Worm (Caenorhabditis elegans) whole organism, young adult: Measurements from ENCODE around the gene sre-56.

Experiments
- B0261.1 ChIP-seq: sonication (generic microtip); optimal IDR thresholded peaks from 2 replicates; lab custom pipeline; 2016; ENCODE audit warnings: mild to moderate bottlenecking, missing genetic modification characterization, moderate library complexity, missing compliant biosample characterization
- C17E4.6 ChIP-seq: fragments of 200-800 bp; sonication (Bioruptor generic); IDR thresholded peaks from 2 replicates; pipeline ENCODE4 v1.3.6; 2022; ENCODE audit warnings: missing genetic modification reagents, missing genetic modification characterization, missing compliant biosample characterization
- F57A8.1 ChIP-seq: fragments of 200-800 bp; sonication (Bioruptor generic); optimal IDR thresholded peaks from 2 replicates; lab custom pipeline; 2018; ENCODE audit warnings: mild to moderate bottlenecking, missing genetic modification characterization, moderate library complexity, missing compliant biosample characterization
- K11D2.4 ChIP-seq: fragments of 200-800 bp; sonication (Bioruptor generic); IDR thresholded peaks from 2 replicates; pipeline ENCODE4 v1.3.6; 2022; ENCODE audit warnings: missing genetic modification reagents, missing genetic modification characterization, missing compliant biosample characterization
- akir-1 ChIP-seq: fragments of 200-800 bp; sonication (Bioruptor generic); optimal IDR thresholded peaks from 2 replicates; lab custom pipeline; 2018; ENCODE audit warnings: mild to moderate bottlenecking, missing genetic modification characterization, moderate library complexity, missing compliant biosample characterization
- aptf-2 ChIP-seq: fragments of 200-800 bp; sonication (Bioruptor generic); conservative IDR thresholded peaks from 2 replicates; pipeline ENCODE4 v1.3.6; 2022; ENCODE audit warnings: missing genetic modification reagents, missing genetic modification characterization, missing compliant biosample characterization
- attf-5 ChIP-seq: fragments of 200-800 bp; sonication (Bioruptor generic); optimal IDR thresholded peaks from 2 replicates; lab custom pipeline; 2018; ENCODE audit warnings: mild to moderate bottlenecking, missing genetic modification characterization, missing compliant biosample characterization
- cebp-1 ChIP-seq, 2 experiments: fragments of 200-800 bp in 1 of 2; sonication (Bioruptor generic) in 1 of 2; sonication (generic microtip) in 1 of 2; IDR thresholded peaks in 1 of 2; optimal IDR thresholded peaks in 1 of 2; 2 replicates each; pipeline versions ENCODE4 v1.3.6 to Lab custom; 2017 to 2022; ENCODE audit warnings: missing compliant biosample characterization in 2 of 2, missing genetic modification characterization in 2 of 2, mild to moderate bottlenecking in 1 of 2, missing genetic modification reagents in 1 of 2, moderate library complexity in 1 of 2
- die-1 ChIP-seq: sonication (generic microtip); optimal IDR thresholded peaks from 2 replicates; lab custom pipeline; 2016; ENCODE audit warnings: missing genotype, mild to moderate bottlenecking, missing genetic modification characterization, missing compliant biosample characterization
- dox-1 ChIP-seq: fragments of 200-800 bp; sonication (Bioruptor generic); IDR thresholded peaks from 2 replicates; pipeline ENCODE4 v1.3.6; 2022; ENCODE audit warnings: missing genetic modification reagents, missing genetic modification characterization, missing compliant biosample characterization
- efl-1 ChIP-seq: fragments of 150-350 bp; optimal IDR thresholded peaks from 2 replicates; lab custom pipeline; 2014; ENCODE audit warnings: missing biosample characterization, missing genetic modification reagents, missing genetic modification characterization
- egl-44 ChIP-seq: fragments of 200-800 bp; sonication (Bioruptor generic); IDR thresholded peaks from 2 replicates; pipeline ENCODE4 v1.3.6; 2022; ENCODE audit warnings: missing genetic modification reagents, missing genetic modification characterization, missing compliant biosample characterization
- hmg-1.2 ChIP-seq: fragments of 200-800 bp; sonication (Bioruptor generic); IDR thresholded peaks from 2 replicates; pipeline ENCODE4 v1.3.6; 2022; ENCODE audit warnings: missing genetic modification reagents, missing genetic modification characterization, missing compliant biosample characterization
- hsf-1 ChIP-seq: fragments of 200-800 bp; sonication (Bioruptor generic); IDR thresholded peaks from 2 replicates; pipeline ENCODE4 v1.3.6; 2022; ENCODE audit warnings: missing genetic modification reagents, missing genetic modification characterization, missing compliant biosample characterization
- let-607 ChIP-seq, 2 experiments: fragments of 200-800 bp in 1 of 2; sonication (Bioruptor generic) in 1 of 2; sonication (generic microtip) in 1 of 2; optimal IDR thresholded peaks; 2 replicates each; lab custom pipeline; 2016 to 2018; ENCODE audit warnings: mild to moderate bottlenecking in 2 of 2, missing compliant biosample characterization in 2 of 2, missing genetic modification characterization in 2 of 2, moderate library complexity in 2 of 2, missing genotype in 1 of 2
- lin-40 ChIP-seq: sonication (generic microtip); optimal IDR thresholded peaks from 2 replicates; lab custom pipeline; 2016; ENCODE audit warnings: missing genetic modification characterization, mild to moderate bottlenecking, missing compliant biosample characterization, missing genotype, missing genetic modification reagents
- lin-54 ChIP-seq: fragments of 200-800 bp; sonication (Bioruptor generic); optimal IDR thresholded peaks from 2 replicates; lab custom pipeline; 2018; ENCODE audit warnings: mild to moderate bottlenecking, missing genetic modification characterization, missing compliant biosample characterization
- lsy-27 ChIP-seq: sonication (generic microtip); optimal IDR thresholded peaks from 2 replicates; lab custom pipeline; 2017; ENCODE audit warnings: missing genetic modification characterization, mild to moderate bottlenecking, missing compliant biosample characterization, antibody characterized with exemption, missing genotype, borderline replicate concordance; ENCODE audit not compliant: insufficient read depth
- nfyb-1 ChIP-seq: fragments of 200-800 bp; sonication (Bioruptor generic); IDR thresholded peaks from 2 replicates; pipeline ENCODE4 v1.3.6; 2022; ENCODE audit warnings: missing genetic modification reagents, missing genetic modification characterization, missing compliant biosample characterization
- nhr-179 ChIP-seq: sonication (generic microtip); optimal IDR thresholded peaks from 2 replicates; lab custom pipeline; 2016; ENCODE audit warnings: mild to moderate bottlenecking, missing genetic modification characterization, missing compliant biosample characterization
- nhr-80 ChIP-seq: sonication (generic microtip); optimal IDR thresholded peaks from 2 replicates; lab custom pipeline; 2016; ENCODE audit warnings: missing genetic modification characterization, missing compliant biosample characterization
- pbrm-1 ChIP-seq: fragments of 200-800 bp; sonication (Bioruptor generic); IDR thresholded peaks from 2 replicates; pipeline ENCODE4 v1.3.6; 2022; ENCODE audit warnings: missing genetic modification reagents, missing genetic modification characterization, missing compliant biosample characterization
- sea-2 ChIP-seq: fragments of 200-800 bp; sonication (Bioruptor generic); IDR thresholded peaks from 2 replicates; pipeline ENCODE4 v1.3.6; 2022; ENCODE audit warnings: missing genetic modification characterization, missing compliant biosample characterization
- snpc-1.3 ChIP-seq: sonication (generic microtip); optimal IDR thresholded peaks from 2 replicates; lab custom pipeline; 2017; ENCODE audit warnings: missing genetic modification characterization, mild to moderate bottlenecking, missing compliant biosample characterization, antibody characterized with exemption, moderate library complexity, missing genotype, missing genetic modification reagents; ENCODE audit not compliant: insufficient read depth
- sptf-2 ChIP-seq: fragments of 200-800 bp; sonication (Bioruptor generic); optimal IDR thresholded peaks from 2 replicates; lab custom pipeline; 2018; ENCODE audit warnings: mild to moderate bottlenecking, missing genetic modification characterization, missing compliant biosample characterization
- zfh-2 ChIP-seq: fragments of 200-800 bp; sonication (Bioruptor generic); conservative IDR thresholded peaks from 2 replicates; pipeline ENCODE4 v1.3.6; 2022; ENCODE audit warnings: missing genetic modification reagents, missing genetic modification characterization, missing compliant biosample characterization
- ztf-25 ChIP-seq: fragments of 200-800 bp; sonication (Bioruptor generic); IDR thresholded peaks from 2 replicates; pipeline ENCODE4 v1.3.6; 2022; ENCODE audit warnings: missing genetic modification reagents, missing genetic modification characterization, missing compliant biosample characterization
- ztf-28 ChIP-seq: fragments of 200-800 bp; sonication (Bioruptor generic); IDR thresholded peaks from 2 replicates; pipeline ENCODE4 v1.3.6; 2022; ENCODE audit warnings: missing genetic modification reagents, missing genetic modification characterization, missing compliant biosample characterization

sre-56 gene

ce11 chrII:12346289-12346989 is 22.2 kb downstream of the sre-56 start:
- no peak for TF ChIP-seq let-607 (tag; optimal IDR thresholded peaks at IDR 0.05; lab: Kevin White, UChicago)

- TF ChIP-seq B0261.1 (tag; lab: Kevin White, UChicago) (no peak), hmg-1.2 (GFP tag; lab: Robert Waterston, UW) (peak; percentile 72)
Observed at ce11 chrII:12348957-12349356, 24.7 kb downstream of the sre-56 start.

ce11 chrII:12349866-12350265 is 25.6 kb downstream of the sre-56 start:
- no peak for TF ChIP-seq F57A8.1
- TF ChIP-seq C17E4.6 (GFP tag; lab: Robert Waterston, UW), result no peak
- no peak for TF ChIP-seq snpc-1.3 (tag; lab: Kevin White, UChicago)
- TF ChIP-seq cebp-1 (GFP tag; IDR thresholded peaks at IDR 0.05; lab: Robert Waterston, UW), result no peak
- peak; percentile 4 for TF ChIP-seq cebp-1 (tag; optimal IDR thresholded peaks at IDR 0.05; lab: Kevin White, UChicago)
- peak; percentile 45 for TF ChIP-seq nhr-80
- TF ChIP-seq nfyb-1 (GFP tag; lab: Robert Waterston, UW), result no peak
- TF ChIP-seq, all 124 proteins: peak for 2

- TF ChIP-seq C17E4.6 (GFP tag; lab: Robert Waterston, UW) (no peak), ztf-28 (GFP tag; lab: Robert Waterston, UW) (no peak), efl-1 (GFP tag; lab: Kevin White, UChicago) (no peak), nhr-179 (tag; lab: Kevin White, UChicago) (no peak), aptf-2 (GFP tag; lab: Robert Waterston, UW) (no peak), hsf-1 (no peak), akir-1 (GFP tag; lab: Kevin White, UChicago) (no peak), lin-54 (no peak), sea-2 (GFP tag; lab: Robert Waterston, UW) (no peak), lin-40 (tag; lab: Kevin White, UChicago) (no peak), sptf-2 (GFP tag; lab: Kevin White, UChicago) (no peak), die-1 (tag; lab: Kevin White, UChicago) (no peak), pbrm-1 (GFP tag; lab: Robert Waterston, UW) (no peak)
Observed at ce11 chrII:12350737-12351275, 26.5 kb downstream of the sre-56 start.

ce11 chrII:12352115-12352514 is 27.9 kb downstream of the sre-56 start, which contains the start of gene ras-1:
Gene ras-1 (minus strand): TSS chrII:12352243.
- TF ChIP-seq egl-44 (GFP tag; lab: Robert Waterston, UW) (no peak), zfh-2 (GFP tag; lab: Robert Waterston, UW) (peak; percentile 70), hmg-1.2 (GFP tag; lab: Robert Waterston, UW) (peak; percentile 24; the same call in 1 of the 2 replicates), ztf-25 (GFP tag; lab: Robert Waterston, UW) (no peak), let-607 (tag; optimal IDR thresholded peaks at IDR 0.05; lab: Kevin White, UChicago) (peak in 1 of 2 experiments; percentile 39), lin-40 (tag; lab: Kevin White, UChicago) (peak; percentile 27), cebp-1 (GFP tag; IDR thresholded peaks at IDR 0.05; lab: Robert Waterston, UW) (no peak), cebp-1 (tag; optimal IDR thresholded peaks at IDR 0.05; lab: Kevin White, UChicago) (peak; percentile 27), lsy-27 (tag; lab: Kevin White, UChicago) (no peak), nhr-80 (peak; percentile 64), K11D2.4 (GFP tag; lab: Robert Waterston, UW) (peak; percentile 74), dox-1 (0 out of 2 replicates have a peak, but pooled peaks have one; percentile 33), attf-5 (GFP tag; lab: Kevin White, UChicago) (peak; percentile 38)
